Fruit fly (Drosophila melanogaster): ENCODE measurements around the gene Ada.

The Ada gene

dm6 chr3R:9033619-9034401 lies 31.2 kb upstream of the Ada start (continued):
- TF ChIP-seq GATAe (GFP tag; conservative IDR thresholded peaks at IDR 0.05): no peak
- TF ChIP-seq ATbp (GFP tag; optimal IDR thresholded peaks at IDR 0.05): peak; percentile 59
- TF ChIP-seq Nf-YB (GFP tag; optimal IDR thresholded peaks at IDR 0.05): peak; percentile 79
- peak; percentile 89 for TF ChIP-seq CG15269 (tag; optimal IDR thresholded peaks at IDR 0.05)
- peak; percentile 72 for TF ChIP-seq kah (GFP tag; optimal IDR thresholded peaks at IDR 0.05)
- TF ChIP-seq dan (GFP tag; IDR thresholded peaks at IDR 0.05): no peak
- peak; percentile 85 for TF ChIP-seq nom (GFP tag; optimal IDR thresholded peaks at IDR 0.05)
- TF ChIP-seq Atf3 (GFP tag; optimal IDR thresholded peaks at IDR 0.05): no peak
- peak; percentile 63 for TF ChIP-seq Hr3 (GFP tag; optimal IDR thresholded peaks at IDR 0.05)
- TF ChIP-seq CG17912 (GFP tag; optimal IDR thresholded peaks at IDR 0.05): peak; percentile 54
- no peak for TF ChIP-seq CG4282 (GFP tag; optimal IDR thresholded peaks at IDR 0.05)
- no peak for TF ChIP-seq CG17802 (tag; optimal IDR thresholded peaks at IDR 0.05)
- no peak for TF ChIP-seq toy (GFP tag; IDR thresholded peaks at IDR 0.05)
- peak; percentile 43 for TF ChIP-seq CG1603 (tag; optimal IDR thresholded peaks at IDR 0.05)
- TF ChIP-seq ato (GFP tag; IDR thresholded peaks at IDR 0.05; ENCODE audit: partially characterized antibody): no peak
- no peak for TF ChIP-seq cato (GFP tag; optimal IDR thresholded peaks at IDR 0.05; ENCODE audit: borderline replicate concordance)
- TF ChIP-seq Rx (GFP tag; IDR thresholded peaks at IDR 0.05): no peak
- no peak for TF ChIP-seq CG10565 (GFP tag; optimal IDR thresholded peaks at IDR 0.05)
- peak; percentile 83 for TF ChIP-seq CG18619 (GFP tag; optimal IDR thresholded peaks at IDR 0.05)
- peak; percentile 12; the same call in 1 of the 2 replicates for TF ChIP-seq Ravus (GFP tag; IDR thresholded peaks at IDR 0.05)
- TF ChIP-seq CTCF (GFP tag; optimal IDR thresholded peaks at IDR 0.05): peak; percentile 6
- TF ChIP-seq NfI (GFP tag; optimal IDR thresholded peaks at IDR 0.05): peak; percentile 78
- peak; percentile 70 for TF ChIP-seq fd3F (GFP tag; optimal IDR thresholded peaks at IDR 0.05)
- peak; percentile 87 for TF ChIP-seq CG14710 (tag; optimal IDR thresholded peaks at IDR 0.05)
- TF ChIP-seq CG3726 (GFP tag; IDR thresholded peaks at IDR 0.05): no peak
- TF ChIP-seq chinmo (GFP tag; IDR thresholded peaks at IDR 0.05; ENCODE audit: partially characterized antibody): peak; percentile 62; the same call in 1 of the 4 replicates
- peak; percentile 32; the same call in 1 of the 2 replicates for TF ChIP-seq wor (GFP tag; IDR thresholded peaks at IDR 0.05)
- no peak for TF ChIP-seq ap (GFP tag; IDR thresholded peaks at IDR 0.05)
- peak; percentile 80 for TF ChIP-seq unpg (GFP tag; optimal IDR thresholded peaks at IDR 0.05)
- peak; percentile 15 for TF ChIP-seq schlank (tag; optimal IDR thresholded peaks at IDR 0.05)
- TF ChIP-seq yki (optimal IDR thresholded peaks at IDR 0.05): peak; percentile 95
- TF ChIP-seq zfh1 (GFP tag; IDR thresholded peaks at IDR 0.05): peak; percentile 57
- TF ChIP-seq Eip74EF (GFP tag; optimal IDR thresholded peaks at IDR 0.05): peak in 1 of 2 experiments; percentile 87
- peak; percentile 63 for TF ChIP-seq exex (tag; optimal IDR thresholded peaks at IDR 0.05)
- TF ChIP-seq gcm2 (GFP tag; optimal IDR thresholded peaks at IDR 0.05): peak; percentile 16
- 0 out of 2 replicates have a peak, but pooled peaks have one; percentile 8 for TF ChIP-seq Nf-YA (GFP tag; IDR thresholded peaks at IDR 0.05)
- peak; percentile 85 for TF ChIP-seq CG8388 (GFP tag; optimal IDR thresholded peaks at IDR 0.05)
- TF ChIP-seq mirr (GFP tag; optimal IDR thresholded peaks at IDR 0.05): peak; percentile 7
- no peak for TF ChIP-seq pb (GFP tag; optimal IDR thresholded peaks at IDR 0.05)
- no peak for TF ChIP-seq h (optimal IDR thresholded peaks at IDR 0.05)
- peak; percentile 73 for TF ChIP-seq Fer3 (tag; optimal IDR thresholded peaks at IDR 0.05)
- no peak for TF ChIP-seq inv (GFP tag; IDR thresholded peaks at IDR 0.05; ENCODE audit: partially characterized antibody)
- TF ChIP-seq PHDP (tag; optimal IDR thresholded peaks at IDR 0.05): peak; percentile 88
- TF ChIP-seq CG18011 (GFP tag; optimal IDR thresholded peaks at IDR 0.05): peak; percentile 41
- TF ChIP-seq sim (GFP tag; IDR thresholded peaks at IDR 0.05): 0 out of 2 replicates have a peak, but pooled peaks have one; percentile 28
- TF ChIP-seq CG8359 (GFP tag; optimal IDR thresholded peaks at IDR 0.05; ENCODE audit: borderline replicate concordance): peak; percentile 59
- TF ChIP-seq prd (optimal IDR thresholded peaks at IDR 0.05): no peak
- TF ChIP-seq prd (GFP tag; IDR thresholded peaks at IDR 0.05): no peak; the same call in 1 of the 3 replicates
- TF ChIP-seq fd64A (GFP tag; optimal IDR thresholded peaks at IDR 0.05): no peak
